Worm (Caenorhabditis elegans): ENCODE measurements around the gene gfl-1.

The gfl-1 gene

DNA sequence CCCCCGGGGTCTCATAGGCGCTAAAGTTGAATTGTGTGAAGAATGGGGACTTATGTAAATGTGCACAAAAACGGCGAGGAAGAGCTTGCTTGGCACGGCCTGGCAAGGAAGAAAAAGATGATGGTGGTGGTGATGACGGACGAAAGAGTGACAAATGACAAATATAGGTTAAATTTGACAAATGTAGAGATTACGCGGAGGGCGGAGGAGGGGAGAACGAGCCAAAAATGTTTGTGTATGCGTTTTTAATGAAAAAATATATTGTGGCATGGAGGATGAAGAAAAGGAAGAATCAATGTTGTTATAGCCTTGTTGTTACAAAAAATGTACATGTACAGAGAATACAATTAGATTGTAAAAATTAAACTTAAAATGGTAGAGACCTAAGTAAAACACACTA lies 34.2 kb upstream of the gfl-1 start:
- no peak for TF ChIP-seq lin-13 (GFP tag; optimal IDR thresholded peaks at IDR 0.05)
- TF ChIP-seq ceh-82 (tag; optimal IDR thresholded peaks at IDR 0.05): no peak
- no peak for TF ChIP-seq efl-1 (optimal IDR thresholded peaks at IDR 0.05)
- TF ChIP-seq efl-1 (GFP tag; optimal IDR thresholded peaks at IDR 0.05 in 1 of 2): no peak
- TF ChIP-seq unc-62 (GFP tag; optimal IDR thresholded peaks at IDR 0.05): no peak
- TF ChIP-seq pax-3 (tag; optimal IDR thresholded peaks at IDR 0.05): no peak
- no peak for TF ChIP-seq alr-1 (tag; optimal IDR thresholded peaks at IDR 0.05; ENCODE audit: borderline replicate concordance)
- TF ChIP-seq ama-1 (optimal IDR thresholded peaks at IDR 0.05): no peak

DNA sequence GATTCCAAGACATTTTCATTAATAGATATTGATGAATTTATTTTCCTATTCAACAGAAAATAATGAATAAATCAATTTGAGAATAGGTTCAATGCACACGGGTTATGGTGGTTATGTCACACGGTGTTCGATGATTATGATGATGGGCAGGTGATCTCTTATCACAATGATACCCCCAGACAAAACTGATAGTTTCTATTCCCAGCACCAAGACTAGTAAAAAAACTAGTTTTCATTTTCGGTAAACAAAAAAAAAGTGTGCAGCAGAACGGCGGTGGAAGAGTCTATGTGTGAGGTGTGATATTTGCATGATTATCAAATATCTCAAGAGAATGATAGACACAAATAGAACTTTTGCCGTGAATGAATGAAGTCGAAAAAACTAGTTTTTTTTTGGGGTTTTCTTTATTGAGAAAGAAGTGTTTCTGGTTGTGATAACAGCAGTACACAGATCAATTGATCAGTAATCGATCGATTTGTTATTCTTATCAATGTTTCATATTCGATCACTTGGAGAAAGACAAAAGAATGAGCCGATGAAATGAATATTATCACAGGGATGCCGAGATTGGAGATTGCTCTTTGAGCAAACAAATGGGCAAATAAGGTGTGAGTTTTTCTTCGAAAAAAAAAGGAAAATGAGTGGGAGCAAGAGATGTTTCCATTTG lies 33.1 kb upstream of the gfl-1 start:
- no peak for TF ChIP-seq nhr-12 (tag; optimal IDR thresholded peaks at IDR 0.05)
- TF ChIP-seq lir-3 (tag; optimal IDR thresholded peaks at IDR 0.05; ENCODE audit: poor library complexity): no peak
- peak in 1 of 6 experiments; percentile 50 for TF ChIP-seq elt-3 (tag; optimal IDR thresholded peaks at IDR 0.05)
- peak; percentile 44; the same call in 1 of the 2 replicates for TF ChIP-seq grh-1 (GFP tag; IDR thresholded peaks at IDR 0.05)
- no peak for TF ChIP-seq efl-3 (GFP tag; optimal IDR thresholded peaks at IDR 0.05)
- TF ChIP-seq lin-14 (GFP tag; optimal IDR thresholded peaks at IDR 0.05): peak; percentile 29
- TF ChIP-seq nhr-85 (tag): peak; percentile 74
- peak; percentile 30 for TF ChIP-seq snu-23 (GFP tag; optimal IDR thresholded peaks at IDR 0.05)
- TF ChIP-seq nhr-71 (tag; optimal IDR thresholded peaks at IDR 0.05): peak; percentile 42
- peak; percentile 41 for TF ChIP-seq nhr-20 (tag; optimal IDR thresholded peaks at IDR 0.05)
- no peak for TF ChIP-seq ceh-90 (tag; optimal IDR thresholded peaks at IDR 0.05)
- no peak for TF ChIP-seq nhr-76 (tag; optimal IDR thresholded peaks at IDR 0.05)
- peak; percentile 65 for TF ChIP-seq elt-2 (tag; optimal IDR thresholded peaks at IDR 0.05)
- TF ChIP-seq lin-35 (GFP tag; optimal IDR thresholded peaks at IDR 0.05): peak in 1 of 2 experiments; percentile 48
- TF ChIP-seq ceh-63 (GFP tag; optimal IDR thresholded peaks at IDR 0.05): no peak
- TF ChIP-seq jun-1 (tag; optimal IDR thresholded peaks at IDR 0.05): no peak
- TF ChIP-seq lsy-2 (tag; optimal IDR thresholded peaks at IDR 0.05): no peak

DNA sequence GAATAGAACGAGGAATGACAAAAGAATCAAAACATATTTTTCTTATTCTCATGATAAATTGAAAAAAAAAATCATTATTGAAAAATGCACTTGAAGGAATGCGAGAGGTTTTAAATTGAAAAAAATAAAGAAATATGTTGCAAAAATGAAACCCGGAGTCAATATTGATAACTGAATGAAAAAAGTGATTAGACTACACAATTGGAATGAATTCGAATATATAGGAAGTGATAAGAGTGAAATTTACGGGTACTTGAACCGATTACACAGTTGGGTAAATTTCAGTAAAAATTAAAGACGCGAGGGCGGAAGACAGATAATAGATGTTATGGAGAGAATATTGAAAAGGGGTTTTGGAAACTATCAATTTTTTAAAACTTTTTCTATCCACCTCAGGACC lies 32.0 kb upstream of the gfl-1 start:
- TF ChIP-seq ces-1 (GFP tag; optimal IDR thresholded peaks at IDR 0.05): no peak
- peak; percentile 68 for TF ChIP-seq elt-2 (tag; optimal IDR thresholded peaks at IDR 0.05)
- no peak for TF ChIP-seq nhr-85 (tag)

DNA sequence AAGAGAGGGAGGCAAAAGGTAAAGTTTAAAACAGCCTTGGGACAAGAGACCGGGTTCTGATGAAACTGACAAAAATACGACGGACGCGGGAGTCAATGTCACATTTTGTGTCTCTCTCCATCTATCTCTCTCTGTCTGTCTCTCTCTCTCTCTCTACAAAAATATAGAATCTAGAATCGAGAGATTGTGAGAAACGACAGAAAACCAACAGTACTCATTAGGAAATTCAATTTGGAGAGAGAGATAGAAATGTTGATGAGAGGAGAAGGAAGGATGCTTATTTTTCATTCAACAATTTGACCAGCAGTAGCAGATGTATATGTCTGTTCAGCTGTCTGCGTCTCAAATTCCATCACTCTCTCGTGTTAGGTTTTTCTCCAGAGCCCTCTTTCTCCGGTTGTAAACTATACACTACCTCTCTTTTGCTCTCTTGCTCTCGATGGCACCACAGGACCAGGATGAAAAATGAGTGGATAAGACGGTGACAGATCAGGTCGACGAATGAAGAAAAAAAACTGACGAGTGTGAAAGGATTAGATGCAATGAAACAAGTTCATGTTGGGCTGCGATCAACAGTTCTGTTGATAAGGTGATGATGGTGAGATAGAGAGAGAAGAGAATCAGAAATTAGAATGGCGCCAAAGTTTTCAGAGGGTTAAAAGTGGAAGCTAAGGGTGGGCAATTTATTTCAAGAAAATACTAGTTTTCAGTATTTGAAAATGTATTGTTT lies 31.3 kb upstream of the gfl-1 start:
- peak; percentile 69 for TF ChIP-seq C16A3.4 (tag; optimal IDR thresholded peaks at IDR 0.05)
- TF ChIP-seq ceh-90 (tag; optimal IDR thresholded peaks at IDR 0.05): no peak
- TF ChIP-seq nhr-47 (tag; optimal IDR thresholded peaks at IDR 0.05): peak; percentile 53
- TF ChIP-seq tbx-2 (tag; optimal IDR thresholded peaks at IDR 0.05): peak; percentile 52
- peak; percentile 74 for TF ChIP-seq ztf-4 (tag; optimal IDR thresholded peaks at IDR 0.05)
- TF ChIP-seq vab-15 (tag; optimal IDR thresholded peaks at IDR 0.05): no peak
- no peak for TF ChIP-seq ceh-8 (GFP tag; optimal IDR thresholded peaks at IDR 0.05)
- no peak for TF ChIP-seq zip-4 (GFP tag; optimal IDR thresholded peaks at IDR 0.05)
- TF ChIP-seq lir-3 (tag; optimal IDR thresholded peaks at IDR 0.05; ENCODE audit: poor library complexity): peak; percentile 17
- no peak for TF ChIP-seq tlp-1 (tag; optimal IDR thresholded peaks at IDR 0.05)
- no peak for TF ChIP-seq aly-2 (tag; optimal IDR thresholded peaks at IDR 0.05)
- TF ChIP-seq nhr-20 (tag; optimal IDR thresholded peaks at IDR 0.05): peak; percentile 80
- TF ChIP-seq unc-130 (tag; optimal IDR thresholded peaks at IDR 0.05): no peak
- peak; percentile 83 for TF ChIP-seq nhr-71 (tag; optimal IDR thresholded peaks at IDR 0.05)
- no peak for TF ChIP-seq fos-1 (tag; optimal IDR thresholded peaks at IDR 0.05)
- no peak for TF ChIP-seq sup-37 (GFP tag; optimal IDR thresholded peaks at IDR 0.05)
- peak in 2 of 3 experiments; percentile 15 to 18 for TF ChIP-seq dpl-1 (GFP tag; optimal IDR thresholded peaks at IDR 0.05)
- TF ChIP-seq nhr-84 (tag; optimal IDR thresholded peaks at IDR 0.05): no peak
- no peak for TF ChIP-seq ets-5 (GFP tag; IDR thresholded peaks at IDR 0.05)
- TF ChIP-seq hlh-4 (tag; optimal IDR thresholded peaks at IDR 0.05): no peak
- peak; percentile 22 for TF ChIP-seq dsc-1 (tag; optimal IDR thresholded peaks at IDR 0.05)
- TF ChIP-seq ztf-11 (tag; optimal IDR thresholded peaks at IDR 0.05): no peak
- peak; percentile 25 for TF ChIP-seq jun-1 (tag; optimal IDR thresholded peaks at IDR 0.05)
- peak; percentile 90 for TF ChIP-seq lin-14 (GFP tag; optimal IDR thresholded peaks at IDR 0.05)
- peak; percentile 37 for TF ChIP-seq swsn-7 (tag; optimal IDR thresholded peaks at IDR 0.05)
- TF ChIP-seq efl-3 (GFP tag; optimal IDR thresholded peaks at IDR 0.05): peak; percentile 3
